Worm (Caenorhabditis elegans): Measurements from ENCODE around the gene tpi-1.

Gene tpi-1

ce11 chrII:12027697-12028245 is 11.2 kb downstream of the tpi-1 start, which contains the start of gene Y17G7B.8 (continued):
- TF ChIP-seq F37D6.2 (tag; optimal IDR thresholded peaks at IDR 0.05) (no peak), mxl-3 (GFP tag; optimal IDR thresholded peaks at IDR 0.05) (no peak), nhr-11 (tag; optimal IDR thresholded peaks at IDR 0.05) (no peak), gei-8 (GFP tag; optimal IDR thresholded peaks at IDR 0.05) (no peak), daf-8 (GFP tag; IDR thresholded peaks at IDR 0.05) (no peak), dmd-6 (GFP tag; IDR thresholded peaks at IDR 0.05) (peak; percentile 75; the same call in 1 of the 2 replicates), madf-9 (GFP tag; conservative IDR thresholded peaks at IDR 0.05) (no peak), egl-43 (GFP tag; IDR thresholded peaks at IDR 0.05) (no peak)

- TF ChIP-seq php-3 (GFP tag; IDR thresholded peaks at IDR 0.05) (no peak), aha-1 (tag) (peak; percentile 18), unc-62 (GFP tag; optimal IDR thresholded peaks at IDR 0.05 in 1 of 2) (no peak), unc-62 (tag; optimal IDR thresholded peaks at IDR 0.05) (no peak), nhr-77 (tag; optimal IDR thresholded peaks at IDR 0.05) (no peak), dmd-8 (GFP tag; IDR thresholded peaks at IDR 0.05) (no peak), lsy-2 (tag; optimal IDR thresholded peaks at IDR 0.05) (peak in 1 of 2 experiments; percentile 77), lin-38 (GFP tag; IDR thresholded peaks at IDR 0.05) (peak; percentile 46)
Observed at ce11 chrII:12023315-12023878, 15.5 kb downstream of the tpi-1 start, which contains the start of gene Y17G7B.12. Y17G7B.12 (plus strand) TSS chrII:12023861.

ce11 chrII:12008772-12009171 is 30.2 kb downstream of the tpi-1 start, which contains the start of gene glb-29:
glb-29 (plus strand) TSS chrII:12009072.
- TF ChIP-seq Y48G9A.11 (GFP tag; IDR thresholded peaks at IDR 0.05), result no peak
- TF ChIP-seq zip-2 (tag; optimal IDR thresholded peaks at IDR 0.05), result no peak
- TF ChIP-seq daf-12 (tag; optimal IDR thresholded peaks at IDR 0.05), result no peak
- no peak for TF ChIP-seq aly-2 (tag; optimal IDR thresholded peaks at IDR 0.05)
- TF ChIP-seq T26A8.4 (GFP tag; IDR thresholded peaks at IDR 0.05), result no peak
- no peak for TF ChIP-seq saeg-2 (GFP tag; IDR thresholded peaks at IDR 0.05)
- no peak for TF ChIP-seq lin-38 (GFP tag; IDR thresholded peaks at IDR 0.05)
- TF ChIP-seq hlh-11 (tag; optimal IDR thresholded peaks at IDR 0.05), result no peak
- no peak for TF ChIP-seq nhr-25 (tag; optimal IDR thresholded peaks at IDR 0.05; ENCODE audit: borderline replicate concordance, insufficient read depth)
- no peak for TF ChIP-seq ceh-62 (tag; optimal IDR thresholded peaks at IDR 0.05)

ce11 chrII:12006575-12007098 is 32.3 kb downstream of the tpi-1 start, which contains the start of gene mcm-2:
mcm-2 (minus strand) TSS chrII:12006625.
- TF ChIP-seq fkh-10 (GFP tag; optimal IDR thresholded peaks at IDR 0.05) (no peak), F49E8.2 (tag; optimal IDR thresholded peaks at IDR 0.05; ENCODE audit: borderline replicate concordance) (peak; percentile 59), skn-1 (tag; optimal IDR thresholded peaks at IDR 0.05) (no peak), Y48G9A.11 (GFP tag; IDR thresholded peaks at IDR 0.05) (peak; percentile 88), madf-5 (GFP tag; IDR thresholded peaks at IDR 0.05) (no peak), hlh-30 (tag; optimal IDR thresholded peaks at IDR 0.05; ENCODE audit: insufficient read depth) (peak; percentile 45), mes-2 (tag; optimal IDR thresholded peaks at IDR 0.05; ENCODE audit: poor library complexity, severe bottlenecking) (peak; percentile 81), ZK546.5 (tag; optimal IDR thresholded peaks at IDR 0.05) (no peak), nhr-28 (tag; optimal IDR thresholded peaks at IDR 0.05) (peak; percentile 29), zip-11 (GFP tag; IDR thresholded peaks at IDR 0.05) (no peak), unc-39 (tag; optimal IDR thresholded peaks at IDR 0.05) (no peak), dpl-1 (GFP tag; optimal IDR thresholded peaks at IDR 0.05) (peak; percentile 87), zag-1 (tag; optimal IDR thresholded peaks at IDR 0.05) (no peak), nhr-11 (tag; optimal IDR thresholded peaks at IDR 0.05) (peak; percentile 29), rbr-2 (tag; optimal IDR thresholded peaks at IDR 0.05) (peak; percentile 8), daf-16 (GFP tag; optimal IDR thresholded peaks at IDR 0.05) (no peak), daf-16 (tag; optimal IDR thresholded peaks at IDR 0.05) (peak; percentile 57), mdl-1 (tag; optimal IDR thresholded peaks at IDR 0.05) (no peak), snpc-1.2 (GFP tag; IDR thresholded peaks at IDR 0.05) (0 out of 2 replicates have a peak, but pooled peaks have one; percentile 41), lin-38 (GFP tag; IDR thresholded peaks at IDR 0.05) (peak; percentile 99), unc-130 (GFP tag; optimal IDR thresholded peaks at IDR 0.05) (peak; percentile 89), dmd-6 (GFP tag; IDR thresholded peaks at IDR 0.05) (peak; percentile 31; the same call in 1 of the 2 replicates), Y75B8A.6 (GFP tag; IDR thresholded peaks at IDR 0.05) (no peak), lin-1 (GFP tag; IDR thresholded peaks at IDR 0.05) (peak; percentile 38; the same call in 1 of the 2 replicates), F37D6.2 (tag; optimal IDR thresholded peaks at IDR 0.05) (no peak), saeg-2 (GFP tag; IDR thresholded peaks at IDR 0.05) (no peak)
